Worm (Caenorhabditis elegans) whole organism, L4/young adult: ENCODE results near the gene C05C12.5.

Experiments used
- W03F9.2 ChIP-seq: fragments of 150-350 bp; optimal IDR thresholded peaks from 2 replicates; lab custom pipeline; 2014; ENCODE audit warnings: missing biosample characterization, missing genetic modification characterization
- dao-5 ChIP-seq: sonication (generic microtip); optimal IDR thresholded peaks from 2 replicates; lab custom pipeline; 2016; ENCODE audit warnings: missing genotype, missing genetic modification characterization, moderate library complexity, missing compliant biosample characterization
- him-1 ChIP-seq: sonication (generic microtip); optimal IDR thresholded peaks from 2 replicates; lab custom pipeline; 2016; ENCODE audit warnings: missing genotype, missing genetic modification reagents, missing genetic modification characterization, missing compliant biosample characterization

- no peak for TF ChIP-seq dao-5 (tag; lab: Kevin White, UChicago)
- TF ChIP-seq him-1 (tag; lab: Kevin White, UChicago), result no peak
- no peak for TF ChIP-seq W03F9.2
These were observed 48.0 kb downstream of the C05C12.5 start for ce11 chrIV:11212978-11213377.
